Worm (Caenorhabditis elegans) whole organism, dauer: ENCODE measurements around the gene mbf-1.

Experiments used
- unc-62 ChIP-seq: sonication (generic microtip); optimal IDR thresholded peaks from 2 replicates; lab custom pipeline; 2017; ENCODE audit warnings: missing biosample characterization, missing genetic modification reagents, missing genetic modification characterization

Gene mbf-1

DNA sequence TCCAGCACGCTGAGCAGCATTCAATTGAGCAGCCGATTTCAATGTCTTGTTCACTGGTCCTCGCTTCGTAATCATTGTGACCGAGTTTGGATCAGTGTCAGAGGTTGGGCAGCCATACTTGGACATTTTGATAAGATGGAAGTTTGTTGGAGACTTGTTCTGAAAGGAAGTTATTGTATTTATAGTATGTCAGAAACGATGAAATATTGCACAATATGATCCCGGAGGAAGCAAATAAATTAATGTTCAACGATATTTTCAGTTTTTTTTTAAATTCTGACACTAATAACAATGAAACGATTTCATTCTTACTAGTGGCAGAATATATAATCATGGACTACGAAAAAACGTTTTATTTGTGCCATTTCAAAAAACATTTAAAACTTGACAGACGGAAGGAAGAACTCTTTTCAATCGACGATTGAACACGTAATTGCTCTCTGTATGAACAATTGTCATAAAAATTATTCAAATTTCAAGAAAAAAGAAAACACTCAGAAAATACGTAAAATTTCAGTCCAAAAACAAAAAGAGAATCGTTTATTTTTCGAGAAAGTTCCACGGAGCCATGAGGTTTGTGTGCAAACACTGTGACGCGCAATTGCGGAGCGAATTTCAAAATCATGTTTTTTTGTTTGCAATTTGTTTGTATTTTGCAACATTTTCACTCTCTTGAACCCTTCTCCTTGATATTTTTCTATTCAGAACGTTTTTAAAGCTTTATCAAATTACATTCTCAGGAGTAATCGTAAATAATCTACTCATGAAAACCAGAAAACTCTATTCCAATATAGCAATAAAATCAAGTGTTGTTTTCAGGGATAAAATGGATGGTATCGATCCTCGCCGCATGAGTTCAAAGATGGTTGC, at the start of gene mbf-1, which contains the start of gene nse-4:
Gene mbf-1 (minus strand): TSS at position 343 of the 870 bp plus-strand sequence.
Gene nse-4 (plus strand): TSS at position 820 of the 870 bp plus-strand sequence.
- TF ChIP-seq unc-62: no peak

DNA sequence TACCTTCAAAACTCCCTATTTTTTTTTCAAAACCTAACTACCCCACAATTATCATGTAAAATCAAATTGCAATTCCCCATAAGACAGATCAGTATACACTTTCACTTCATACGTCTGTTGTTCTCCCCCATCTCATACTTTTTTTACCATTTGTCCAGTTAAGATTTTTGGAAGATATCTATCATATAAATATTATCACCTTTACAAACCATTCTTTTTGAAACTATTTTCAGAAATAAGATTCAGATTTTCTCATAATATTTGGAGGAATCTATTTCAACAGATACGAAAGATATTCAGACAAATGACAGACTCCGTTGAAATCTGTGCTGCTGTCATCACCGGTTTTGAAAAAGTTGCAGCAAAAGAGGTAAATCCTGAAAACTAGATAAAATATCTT, 47.6 kb upstream of the mbf-1 start, which contains the start of gene M04B2.2:
Gene M04B2.2 (plus strand): TSS at position 301 of the 400 bp plus-strand sequence.
- TF ChIP-seq unc-62: no peak

DNA sequence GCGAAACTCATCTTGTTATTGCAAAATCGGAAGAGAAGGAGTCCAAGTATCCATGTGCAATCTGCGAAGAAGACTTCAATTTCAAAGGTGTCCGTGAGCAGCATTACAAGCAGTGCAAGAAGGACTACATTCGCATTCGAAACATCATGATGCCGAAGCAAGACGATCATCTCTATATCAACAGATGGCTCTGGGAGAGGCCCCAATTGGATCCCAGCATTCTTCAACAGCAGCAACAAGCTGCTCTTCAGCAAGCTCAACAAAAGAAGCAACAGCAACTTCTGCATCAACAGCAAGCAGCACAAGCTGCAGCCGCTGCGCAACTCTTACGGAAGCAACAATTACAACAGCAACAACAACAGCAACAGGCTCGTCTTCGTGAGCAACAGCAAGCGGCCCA, 46.0 kb upstream of the mbf-1 start:
- no peak for TF ChIP-seq unc-62

DNA sequence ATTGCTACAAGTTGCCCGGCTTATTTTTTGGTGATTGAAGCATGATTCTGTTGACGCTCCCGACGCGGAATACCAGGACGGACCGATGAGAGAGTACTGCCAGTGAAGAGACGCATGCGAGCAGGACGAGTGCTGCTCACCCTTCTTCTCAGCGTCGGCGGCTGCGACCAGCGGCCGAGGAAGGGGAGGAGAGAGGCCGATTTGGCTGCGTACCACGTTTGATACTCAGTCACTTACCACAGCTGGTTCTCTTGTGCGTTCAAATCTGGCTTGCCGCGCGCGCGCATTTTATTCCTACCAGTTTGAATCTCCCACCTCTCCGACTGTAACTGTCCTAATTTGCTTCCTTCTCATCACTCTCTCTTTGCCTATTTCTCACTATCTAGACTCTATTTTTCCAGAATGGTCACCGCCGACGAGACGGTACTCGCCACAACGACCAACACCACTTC, 44.1 kb upstream of the mbf-1 start, which contains the start of gene mep-1:
Gene mep-1 (plus strand): TSS at position 402 of the 452 bp plus-strand sequence.
- no peak for TF ChIP-seq unc-62

- TF ChIP-seq unc-62: no peak
Measured at ce11 chrIV:11523685-11524084, 43.5 kb upstream of the mbf-1 start.

- TF ChIP-seq unc-62: no peak
Measured at ce11 chrIV:11522225-11522952, 42.2 kb upstream of the mbf-1 start.

DNA sequence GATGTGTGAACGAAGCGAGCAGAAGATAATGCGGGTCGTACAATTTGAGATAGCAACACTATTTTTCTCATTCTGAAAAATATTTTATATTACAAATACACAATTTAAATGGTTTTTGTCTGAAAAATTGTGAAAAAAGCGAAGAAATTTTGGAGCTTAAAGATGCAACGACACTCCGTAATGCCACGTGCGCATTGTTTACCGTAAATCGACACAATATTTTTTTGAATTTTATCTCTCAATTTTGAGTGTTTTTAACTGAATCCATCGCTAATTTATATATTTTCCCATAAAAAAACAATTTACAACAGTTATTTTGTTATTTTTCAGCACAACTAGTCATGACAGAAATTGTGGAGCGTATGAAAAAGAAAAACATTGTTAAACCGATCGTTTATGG, 40.8 kb upstream of the mbf-1 start, which contains the start of the genes M04B2.4 and gfl-1:
Gene M04B2.4 (minus strand): TSS at position 72 of the 400 bp plus-strand sequence.
Gene gfl-1 (plus strand): TSS at position 331 of the 400 bp plus-strand sequence.
- TF ChIP-seq unc-62: no peak

ce11 chrIV:11510664-11511063, 30.5 kb upstream of the mbf-1 start, which contains the start of gene M04B2.6:
Gene M04B2.6 (minus strand): TSS chrIV:11510764.
- no peak for TF ChIP-seq unc-62

- TF ChIP-seq unc-62: no peak
Measured at ce11 chrIV:11504416-11504815, 24.2 kb upstream of the mbf-1 start, which contains the start of gene twk-25. Gene twk-25 (plus strand): TSS chrIV:11504716.

DNA sequence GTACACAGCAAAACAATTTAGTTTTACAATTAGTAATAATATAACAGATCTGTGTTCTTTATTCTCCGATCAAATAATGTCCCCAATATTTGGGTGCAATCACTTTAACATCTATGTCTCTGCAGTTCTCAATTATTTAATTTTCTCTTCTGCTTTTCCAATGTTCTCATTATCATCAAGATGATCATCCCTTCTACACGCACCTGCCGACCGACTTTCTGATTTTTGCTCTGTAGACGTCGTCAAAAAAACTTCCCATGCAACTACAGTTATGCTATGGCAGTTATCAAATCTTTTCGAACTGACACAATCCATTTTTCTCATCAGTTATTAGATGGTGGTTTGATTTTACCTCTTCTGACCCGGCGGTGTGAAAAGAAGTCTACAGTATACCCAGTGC, 23.5 kb upstream of the mbf-1 start:
- no peak for TF ChIP-seq unc-62

DNA sequence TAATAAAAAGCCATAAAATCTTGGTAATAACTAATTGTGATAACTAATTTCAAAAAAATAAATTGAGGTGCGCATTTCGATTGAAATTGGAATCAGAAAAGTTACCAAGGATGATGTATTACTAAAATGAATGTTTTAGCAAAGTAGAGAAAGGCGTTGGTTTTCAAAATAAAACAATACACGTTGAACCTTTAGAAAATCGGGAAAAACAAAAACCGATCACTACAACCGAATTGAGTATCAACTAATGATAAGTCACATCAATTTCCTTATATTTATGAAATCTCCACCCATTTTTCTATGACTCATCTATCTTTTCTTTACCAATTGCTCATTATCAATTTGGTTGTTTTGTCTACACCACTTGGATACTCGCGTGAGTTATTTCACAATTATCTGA, 20.3 kb upstream of the mbf-1 start, which contains the start of gene H21P03.10:
Gene H21P03.10 (plus strand): TSS at position 301 of the 400 bp plus-strand sequence.
- no peak for TF ChIP-seq unc-62

- no peak for TF ChIP-seq unc-62
Measured at ce11 chrIV:11498169-11498568, 18.0 kb upstream of the mbf-1 start, which contains the start of gene sms-1. Gene sms-1 (minus strand): TSS chrIV:11498174.

- no peak for TF ChIP-seq unc-62
Measured at ce11 chrIV:11494924-11495323, 14.8 kb upstream of the mbf-1 start.

DNA sequence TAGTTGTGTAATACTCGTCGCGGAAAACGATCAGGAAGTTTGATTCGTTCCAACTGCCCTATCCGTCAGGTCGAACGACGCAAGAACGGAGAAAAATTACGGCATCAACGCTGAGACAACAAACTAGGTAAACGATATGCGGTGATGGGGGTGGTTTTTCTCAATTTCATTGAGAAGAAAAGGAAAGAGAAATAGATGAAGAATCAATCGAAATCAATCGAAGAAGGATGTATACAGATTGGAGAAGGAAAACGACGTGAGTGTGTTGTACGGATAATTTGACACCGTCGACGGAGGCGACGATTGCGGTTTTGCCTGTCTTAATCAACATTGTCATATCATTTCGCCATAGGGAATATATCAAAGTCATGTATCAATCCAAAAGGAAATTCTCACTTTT, 13.7 kb upstream of the mbf-1 start:
- no peak for TF ChIP-seq unc-62

ce11 chrIV:11492345-11492744, 12.2 kb upstream of the mbf-1 start:
- no peak for TF ChIP-seq unc-62

- no peak for TF ChIP-seq unc-62
Measured at ce11 chrIV:11491422-11491821, 11.3 kb upstream of the mbf-1 start.
